Worm (Caenorhabditis elegans): Measurements from ENCODE around the gene T21C9.6.

- no peak for TF ChIP-seq alr-1 (tag; optimal IDR thresholded peaks at IDR 0.05; ENCODE audit: borderline replicate concordance)
- no peak for TF ChIP-seq fkh-10 (GFP tag; optimal IDR thresholded peaks at IDR 0.05)
- no peak for TF ChIP-seq ztf-11 (tag; optimal IDR thresholded peaks at IDR 0.05)
- TF ChIP-seq ama-1 (optimal IDR thresholded peaks at IDR 0.05) = no peak
- TF ChIP-seq unc-62 (GFP tag; optimal IDR thresholded peaks at IDR 0.05) = no peak
- TF ChIP-seq zag-1 (tag; optimal IDR thresholded peaks at IDR 0.05) = no peak
- TF ChIP-seq nhr-11 (tag; optimal IDR thresholded peaks at IDR 0.05) = no peak
Observed at ce11 chrV:10557094-10557493, 24.6 kb upstream of the T21C9.6 start.
